Worm (Caenorhabditis elegans) whole organism, L4 larva: ENCODE results near the gene F46B3.14.

ENCODE experiments used
- F49E8.2 ChIP-seq: sonication (generic microtip); optimal IDR thresholded peaks from 2 replicates; lab custom pipeline; 2016; ENCODE audit warnings: missing compliant biosample characterization, mild to moderate bottlenecking, missing genetic modification characterization, borderline replicate concordance
- cey-2 ChIP-seq: sonication (generic microtip); optimal IDR thresholded peaks from 3 replicates; lab custom pipeline; 2017; ENCODE audit warnings: missing genetic modification characterization, mild to moderate bottlenecking, missing compliant biosample characterization, antibody characterized with exemption, borderline replicate concordance; ENCODE audit not compliant: insufficient read depth
- daf-19 ChIP-seq: fragments of 200-800 bp; sonication (Bioruptor generic); conservative IDR thresholded peaks from 2 replicates; pipeline ENCODE4 v1.3.6; 2022; ENCODE audit warnings: missing genetic modification characterization, missing compliant biosample characterization
- egl-27 ChIP-seq: sonication (generic microtip); optimal IDR thresholded peaks from 3 replicates; lab custom pipeline; 2017; ENCODE audit warnings: missing biosample characterization, missing genetic modification reagents, missing genetic modification characterization
- fkh-10 ChIP-seq: fragments of 150-350 bp; optimal IDR thresholded peaks from 2 replicates; lab custom pipeline; 2014; ENCODE audit warnings: missing biosample characterization, missing genetic modification reagents, missing genetic modification characterization
- fos-1 ChIP-seq: fragments of 150-350 bp; optimal IDR thresholded peaks from 2 replicates; lab custom pipeline; 2014; ENCODE audit warnings: missing biosample characterization, missing genetic modification characterization
- lsy-2 ChIP-seq, 2 experiments: fragments of 150-350 bp in 1 of 2; sonication (generic microtip) in 1 of 2; optimal IDR thresholded peaks; 2 replicates each; lab custom pipeline; 2014 to 2017; ENCODE audit warnings: missing biosample characterization in 2 of 2, missing genetic modification characterization in 2 of 2
- mdl-1 ChIP-seq, 2 experiments: fragments of 150-350 bp in 1 of 2; sonication (generic microtip) in 1 of 2; optimal IDR thresholded peaks; 2 replicates each; lab custom pipeline; 2014 to 2017; ENCODE audit warnings: missing biosample characterization in 2 of 2, missing genetic modification characterization in 2 of 2
- nhr-11 ChIP-seq: fragments of 150-350 bp; optimal IDR thresholded peaks from 2 replicates; lab custom pipeline; 2014; ENCODE audit warnings: missing biosample characterization, missing genetic modification characterization
- nhr-28 ChIP-seq: fragments of 150-350 bp; optimal IDR thresholded peaks from 2 replicates; lab custom pipeline; 2014; ENCODE audit warnings: missing biosample characterization, missing genetic modification characterization
- pha-4 ChIP-seq, 2 experiments: fragments of 150-350 bp in 1 of 2; fragments of 200-800 bp in 1 of 2; sonication (Bioruptor generic) in 1 of 2; IDR thresholded peaks in 1 of 2; optimal IDR thresholded peaks in 1 of 2; 2 replicates each; pipeline versions ENCODE4 v1.3.6 to Lab custom; 2014 to 2022; ENCODE audit warnings: missing genetic modification characterization in 2 of 2, missing genetic modification reagents in 2 of 2, missing biosample characterization in 1 of 2, missing compliant biosample characterization in 1 of 2
- skn-1 ChIP-seq: fragments of 150-350 bp; optimal IDR thresholded peaks from 2 replicates; lab custom pipeline; 2014; ENCODE audit warnings: missing biosample characterization, missing genetic modification characterization

DNA sequence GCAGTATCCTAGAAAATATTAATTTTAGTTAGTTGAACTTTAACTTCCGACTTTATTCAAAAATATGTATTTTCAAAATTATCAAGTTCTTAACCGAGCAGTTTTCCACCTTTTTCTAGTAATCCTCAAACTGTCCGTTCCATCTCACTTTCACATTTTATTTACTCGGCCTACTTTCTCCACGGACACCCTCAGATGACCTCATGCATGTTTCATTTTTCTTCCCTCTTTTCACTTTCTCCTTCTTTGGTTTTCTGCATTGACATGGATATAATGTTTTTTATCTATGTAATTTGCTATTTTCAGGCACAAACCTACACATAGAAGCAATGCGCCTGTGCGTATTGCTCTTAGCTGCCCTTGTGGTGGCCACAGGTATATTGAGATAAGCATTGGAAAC is 35.8 kb upstream of the F46B3.14 start, which contains the start of gene mlt-11:
- TF ChIP-seq egl-27 = no peak
- no peak for TF ChIP-seq fos-1 (tag; lab: Kevin White, UChicago)
- no peak for TF ChIP-seq pha-4 (GFP tag; IDR thresholded peaks at IDR 0.05; lab: Robert Waterston, UW)
- TF ChIP-seq pha-4 (tag; optimal IDR thresholded peaks at IDR 0.05; lab: Kevin White, UChicago) = no peak
- no peak for TF ChIP-seq nhr-28 (tag; lab: Kevin White, UChicago)
- TF ChIP-seq nhr-11 (tag; lab: Kevin White, UChicago) = no peak
- no peak for TF ChIP-seq mdl-1 (tag; optimal IDR thresholded peaks at IDR 0.05; lab: Kevin White, UChicago)
- no peak for TF ChIP-seq lsy-2 (tag; optimal IDR thresholded peaks at IDR 0.05; lab: Kevin White, UChicago)
- TF ChIP-seq fkh-10 (GFP tag; lab: Kevin White, UChicago) = no peak
- no peak for TF ChIP-seq skn-1
- TF ChIP-seq daf-19 (GFP tag; lab: Robert Waterston, UW) = no peak
- no peak for TF ChIP-seq cey-2
- TF ChIP-seq F49E8.2 (tag; lab: Kevin White, UChicago) = no peak
